Worm (Caenorhabditis elegans): ENCODE measurements around the gene arrd-8.

- peak; percentile 88 for TF ChIP-seq unc-86 (tag; optimal IDR thresholded peaks at IDR 0.05)
- peak; percentile 22 for TF ChIP-seq fkh-10 (GFP tag; optimal IDR thresholded peaks at IDR 0.05)
- no peak for TF ChIP-seq nhr-12 (tag; optimal IDR thresholded peaks at IDR 0.05)
- TF ChIP-seq blmp-1 (tag; optimal IDR thresholded peaks at IDR 0.05): peak; percentile 83
- TF ChIP-seq dpl-1 (GFP tag; optimal IDR thresholded peaks at IDR 0.05): peak; percentile 79 to 81 (median 80)
- peak; percentile 78 to 99 for TF ChIP-seq mdl-1 (tag; optimal IDR thresholded peaks at IDR 0.05)
- TF ChIP-seq fkh-4 (tag; optimal IDR thresholded peaks at IDR 0.05; ENCODE audit: borderline replicate concordance): peak; percentile 26
These were observed 37.5 kb downstream of the arrd-8 start for ce11 chrII:12102365-12102764.

Measured in whole organism, L1 larva.